Fruit fly (Drosophila melanogaster) whole organism: ENCODE data around the gene eys.

Experiments
- CG8478 ChIP-seq: fragments of >200 bp; optimal IDR thresholded peaks from 2 replicates; lab custom pipeline; 2018; ENCODE audit warnings: inconsistent platforms
- Dll ChIP-seq: fragments of >200 bp; optimal IDR thresholded peaks from 2 replicates; lab custom pipeline; 2017
- EcR ChIP-seq, 2 experiments: fragments of >200 bp; optimal IDR thresholded peaks; 2 replicates each; lab custom pipeline; 2017; ENCODE audit warnings: missing biosample characterization in 2 of 2, missing genetic modification characterization in 2 of 2, missing genetic modification reagents in 2 of 2
- pan ChIP-seq: fragments of >200 bp; optimal IDR thresholded peaks from 2 replicates; lab custom pipeline; 2017
- psq ChIP-seq: fragments of >200 bp; optimal IDR thresholded peaks from 2 replicates; lab custom pipeline; 2017
- usp ChIP-seq: fragments of >200 bp; optimal IDR thresholded peaks from 2 replicates; lab custom pipeline; 2017; ENCODE audit warnings: missing biosample characterization, missing genetic modification characterization, mixed read lengths

DNA sequence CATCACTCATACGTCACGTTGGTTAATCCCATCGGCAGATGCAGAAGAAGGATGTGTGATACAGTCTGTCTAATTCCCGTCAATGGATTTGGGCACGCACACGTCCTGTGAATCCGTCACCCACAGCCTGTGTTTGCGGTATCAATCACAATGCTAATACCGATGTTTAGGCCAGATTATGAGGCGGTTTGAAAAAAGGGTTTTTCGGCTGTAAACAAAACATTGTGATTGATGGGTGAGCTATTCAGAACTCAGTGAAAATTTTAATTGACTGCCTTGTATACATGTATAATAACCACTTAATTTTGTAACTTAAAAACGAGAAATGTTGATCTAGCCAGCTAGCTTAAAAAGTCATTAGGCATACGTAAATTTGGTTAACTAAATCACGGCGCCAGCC is 48.3 kb upstream of the eys start, which contains the start of gene CG4270:
- TF ChIP-seq CG8478 (no peak), psq (lab: Kevin White, UChicago) (no peak), EcR (GFP tag; optimal IDR thresholded peaks at IDR 0.05; lab: Kevin White, UChicago) (no peak), usp (GFP tag; lab: Kevin White, UChicago) (no peak), Dll (lab: Kevin White, UChicago) (no peak), pan (lab: Kevin White, UChicago) (no peak)
